Fruit fly (Drosophila melanogaster) whole organism, embryonic: ENCODE results near the gene CG43814.

ENCODE experiments used
- CG15011 ChIP-seq: fragments of 200-800 bp; sonication (Bioruptor generic); optimal IDR thresholded peaks from 3 replicates; lab custom pipeline; 2018; ENCODE audit warnings: missing biosample characterization, mild to moderate bottlenecking, missing genetic modification characterization
- CG32772 ChIP-seq: fragments of 200-800 bp; sonication (Bioruptor generic); IDR thresholded peaks from 2 replicates; pipeline ENCODE4 v1.3.6; 2022; ENCODE audit warnings: missing biosample characterization, missing genetic modification characterization
- CG4360 ChIP-seq: fragments of 200-800 bp; sonication (Bioruptor generic); IDR thresholded peaks from 2 replicates; pipeline ENCODE4 v1.3.6; 2022; ENCODE audit warnings: missing biosample characterization, missing genetic modification characterization
- CG6854 ChIP-seq: fragments of 200-800 bp; sonication (Bioruptor generic); optimal IDR thresholded peaks from 3 replicates; lab custom pipeline; 2017; ENCODE audit warnings: missing biosample characterization, mild to moderate bottlenecking, missing genetic modification characterization
- CG9727 ChIP-seq: fragments of 200-800 bp; sonication (Bioruptor generic); optimal IDR thresholded peaks from 3 replicates; lab custom pipeline; 2017; ENCODE audit warnings: missing biosample characterization, mild to moderate bottlenecking, missing genetic modification characterization
- Hr51 ChIP-seq, 2 experiments: fragments of 200-800 bp; sonication (Bioruptor generic); optimal IDR thresholded peaks; 2 replicates in 1 of 2; 3 replicates in 1 of 2; lab custom pipeline; 2016 to 2018; ENCODE audit warnings: missing biosample characterization in 2 of 2, missing genetic modification characterization in 2 of 2, mild to moderate bottlenecking in 1 of 2, moderate library complexity in 1 of 2
- Lhr ChIP-seq: fragments of 200-800 bp; sonication (Bioruptor generic); optimal IDR thresholded peaks from 3 replicates; lab custom pipeline; 2017; ENCODE audit warnings: mild to moderate bottlenecking, missing biosample characterization, missing genetic modification reagents, missing genetic modification characterization
- btn ChIP-seq: fragments of 200-800 bp; sonication (Bioruptor generic); optimal IDR thresholded peaks from 2 replicates; lab custom pipeline; 2016; ENCODE audit warnings: missing biosample characterization, missing genetic modification characterization
- vnd ChIP-seq: fragments of 200-800 bp; sonication (Bioruptor generic); IDR thresholded peaks from 3 replicates; pipeline ENCODE4 v1.3.6; 2022; ENCODE audit warnings: missing biosample characterization, missing genetic modification characterization; ENCODE audit not compliant: partially characterized antibody

- TF ChIP-seq CG32772 (GFP tag; lab: Robert Waterston, UW): no peak
- no peak for TF ChIP-seq Lhr
- no peak for TF ChIP-seq CG6854 (GFP tag; lab: Kevin White, UChicago)
- no peak for TF ChIP-seq CG9727 (GFP tag; lab: Kevin White, UChicago)
- TF ChIP-seq CG4360 (GFP tag; lab: Robert Waterston, UW): no peak
- no peak for TF ChIP-seq btn (GFP tag; lab: Kevin White, UChicago)
- no peak for TF ChIP-seq vnd (GFP tag; lab: Robert Waterston, UW)
- TF ChIP-seq Hr51 (GFP tag; optimal IDR thresholded peaks at IDR 0.05; lab: Kevin White, UChicago): no peak
- no peak for TF ChIP-seq CG15011
These were observed 41.0 kb upstream of the CG43814 start for dm6 chr2L:18846175-18846574.
